Worm (Caenorhabditis elegans): ENCODE data around the gene T03D3.5.

The T03D3.5 gene

ce11 chrV:2869503-2869902 is 42.9 kb upstream of the T03D3.5 start, which contains the start of gene srh-241:
Gene srh-241, minus strand, starts transcription at chrV:2869603.
- no peak for TF ChIP-seq cnd-1 (tag; optimal IDR thresholded peaks at IDR 0.05)
- TF ChIP-seq zip-8 (tag; optimal IDR thresholded peaks at IDR 0.05) = no peak
- TF ChIP-seq sptf-1 (tag; optimal IDR thresholded peaks at IDR 0.05) = no peak
- TF ChIP-seq unc-39 (tag; optimal IDR thresholded peaks at IDR 0.05) = no peak
- TF ChIP-seq nhr-237 (tag; optimal IDR thresholded peaks at IDR 0.05) = no peak
- no peak for TF ChIP-seq mls-2 (tag; optimal IDR thresholded peaks at IDR 0.05)
- no peak for TF ChIP-seq nhr-28 (tag; optimal IDR thresholded peaks at IDR 0.05)
- no peak for TF ChIP-seq flh-1 (GFP tag; optimal IDR thresholded peaks at IDR 0.05)
- TF ChIP-seq mep-1 (tag; optimal IDR thresholded peaks at IDR 0.05) = no peak
- TF ChIP-seq ham-2 (GFP tag; optimal IDR thresholded peaks at IDR 0.05) = no peak
- TF ChIP-seq nhr-76 (tag; optimal IDR thresholded peaks at IDR 0.05) = no peak
- no peak for TF ChIP-seq sem-2 (GFP tag; optimal IDR thresholded peaks at IDR 0.05)
- no peak for TF ChIP-seq lin-13 (tag; optimal IDR thresholded peaks at IDR 0.05)
- TF ChIP-seq lsy-2 (tag; optimal IDR thresholded peaks at IDR 0.05) = no peak
- TF ChIP-seq mab-5 (tag; optimal IDR thresholded peaks at IDR 0.05) = no peak
- TF ChIP-seq elt-1 (tag; optimal IDR thresholded peaks at IDR 0.05; ENCODE audit: borderline replicate concordance, insufficient read depth) = no peak
- TF ChIP-seq unc-120 (tag; optimal IDR thresholded peaks at IDR 0.05; ENCODE audit: poor library complexity, severe bottlenecking) = no peak
- no peak for TF ChIP-seq nhr-12 (tag; optimal IDR thresholded peaks at IDR 0.05)

ce11 chrV:2864899-2865298 is 38.3 kb upstream of the T03D3.5 start, which contains the start of gene srh-240:
Gene srh-240, plus strand, starts transcription at chrV:2865199.
- no peak for TF ChIP-seq drap-1 (GFP tag; optimal IDR thresholded peaks at IDR 0.05)

- TF ChIP-seq drap-1 (GFP tag; optimal IDR thresholded peaks at IDR 0.05) (no peak), elt-3 (tag; optimal IDR thresholded peaks at IDR 0.05) (no peak), mls-2 (tag; optimal IDR thresholded peaks at IDR 0.05) (no peak), ces-1 (GFP tag; optimal IDR thresholded peaks at IDR 0.05) (no peak), ham-2 (GFP tag; optimal IDR thresholded peaks at IDR 0.05) (no peak), M03D4.4 (tag; optimal IDR thresholded peaks at IDR 0.05) (no peak), cnd-1 (tag; optimal IDR thresholded peaks at IDR 0.05) (no peak), lin-32 (GFP tag; optimal IDR thresholded peaks at IDR 0.05) (no peak), lsy-2 (tag; optimal IDR thresholded peaks at IDR 0.05) (no peak), flh-1 (GFP tag; optimal IDR thresholded peaks at IDR 0.05) (no peak)
These were observed 36.4 kb upstream of the T03D3.5 start, which contains the start of gene srh-272 for ce11 chrV:2863033-2863432. Gene srh-272, plus strand, starts transcription at chrV:2863333.

ce11 chrV:2861505-2861904 is 34.9 kb upstream of the T03D3.5 start, which contains the start of gene srh-270:
Gene srh-270, minus strand, starts transcription at chrV:2861605.
- TF ChIP-seq nhr-12 (tag; optimal IDR thresholded peaks at IDR 0.05) = no peak
- TF ChIP-seq elt-3 (tag; optimal IDR thresholded peaks at IDR 0.05) = no peak
- TF ChIP-seq mab-5 (tag; optimal IDR thresholded peaks at IDR 0.05) = no peak
- TF ChIP-seq flh-1 (GFP tag; optimal IDR thresholded peaks at IDR 0.05) = no peak
- TF ChIP-seq tbx-8 (GFP tag; optimal IDR thresholded peaks at IDR 0.05) = no peak
- no peak for TF ChIP-seq snpc-4 (tag; optimal IDR thresholded peaks at IDR 0.05)
- TF ChIP-seq unc-62 (GFP tag; optimal IDR thresholded peaks at IDR 0.05) = no peak
- no peak for TF ChIP-seq sem-2 (GFP tag; optimal IDR thresholded peaks at IDR 0.05)
- TF ChIP-seq unc-120 (tag; optimal IDR thresholded peaks at IDR 0.05; ENCODE audit: poor library complexity, severe bottlenecking) = no peak
- no peak for TF ChIP-seq mep-1 (tag; optimal IDR thresholded peaks at IDR 0.05)
- no peak for TF ChIP-seq cnd-1 (tag; optimal IDR thresholded peaks at IDR 0.05)
- TF ChIP-seq elt-1 (tag; optimal IDR thresholded peaks at IDR 0.05; ENCODE audit: borderline replicate concordance, insufficient read depth) = no peak
- no peak for TF ChIP-seq ceh-39 (tag; optimal IDR thresholded peaks at IDR 0.05)
- TF ChIP-seq nhr-76 (tag; optimal IDR thresholded peaks at IDR 0.05) = no peak

- no peak for TF ChIP-seq lin-32 (GFP tag; optimal IDR thresholded peaks at IDR 0.05)
- no peak for TF ChIP-seq tbx-8 (GFP tag; optimal IDR thresholded peaks at IDR 0.05)
- no peak for TF ChIP-seq cnd-1 (tag; optimal IDR thresholded peaks at IDR 0.05)
- TF ChIP-seq elt-1 (tag; optimal IDR thresholded peaks at IDR 0.05; ENCODE audit: borderline replicate concordance, insufficient read depth) = no peak
- TF ChIP-seq unc-39 (tag; optimal IDR thresholded peaks at IDR 0.05) = no peak
- TF ChIP-seq nhr-237 (tag; optimal IDR thresholded peaks at IDR 0.05) = no peak
- no peak for TF ChIP-seq nhr-2 (tag; optimal IDR thresholded peaks at IDR 0.05)
- TF ChIP-seq flh-1 (GFP tag; optimal IDR thresholded peaks at IDR 0.05) = no peak
- no peak for TF ChIP-seq ceh-39 (tag; optimal IDR thresholded peaks at IDR 0.05)
- no peak for TF ChIP-seq mab-5 (tag; optimal IDR thresholded peaks at IDR 0.05)
- no peak for TF ChIP-seq zip-8 (tag; optimal IDR thresholded peaks at IDR 0.05)
- no peak for TF ChIP-seq ces-1 (GFP tag; optimal IDR thresholded peaks at IDR 0.05)
- no peak for TF ChIP-seq unc-120 (tag; optimal IDR thresholded peaks at IDR 0.05; ENCODE audit: poor library complexity, severe bottlenecking)
- no peak for TF ChIP-seq mep-1 (tag; optimal IDR thresholded peaks at IDR 0.05)
- no peak for TF ChIP-seq ham-2 (GFP tag; optimal IDR thresholded peaks at IDR 0.05)
- TF ChIP-seq ceh-83 (GFP tag; optimal IDR thresholded peaks at IDR 0.05) = no peak
These were observed 33.1 kb upstream of the T03D3.5 start, which contains the start of gene srj-54 for ce11 chrV:2859738-2860137. Gene srj-54, minus strand, starts transcription at chrV:2859838.

Data from whole organism, mixed stage, embryonic.